Fruit fly (Drosophila melanogaster): Measurements from ENCODE around the gene CG14710.
A peak's percentile ranks its signal among the peaks of the same experiment; 100 is the strongest.

CG14710 gene

dm6 chr3R:11656614-11657216 lies 36.8 kb downstream of the CG14710 start (continued):
- TF ChIP-seq CG34376 (GFP tag; optimal IDR thresholded peaks at IDR 0.05) (peak; percentile 77), sug (tag; optimal IDR thresholded peaks at IDR 0.05) (peak; percentile 85), CG10565 (GFP tag; optimal IDR thresholded peaks at IDR 0.05) (peak; percentile 75), gt (GFP tag; IDR thresholded peaks at IDR 0.05) (peak; percentile 87), Six4 (GFP tag; optimal IDR thresholded peaks at IDR 0.05) (peak; percentile 95), Ets97D (GFP tag; optimal IDR thresholded peaks at IDR 0.05) (peak; percentile 88), CG2199 (GFP tag; IDR thresholded peaks at IDR 0.05) (peak; percentile 90), dan (GFP tag; IDR thresholded peaks at IDR 0.05) (peak; percentile 71; the same call in 1 of the 2 replicates), CG11723 (GFP tag; optimal IDR thresholded peaks at IDR 0.05) (peak; percentile 91), CG8281 (tag; optimal IDR thresholded peaks at IDR 0.05) (peak; percentile 83), tup (GFP tag; optimal IDR thresholded peaks at IDR 0.05) (peak; percentile 92), CG1792 (GFP tag; optimal IDR thresholded peaks at IDR 0.05) (peak; percentile 92), NFAT (GFP tag; IDR thresholded peaks at IDR 0.05) (peak; percentile 98), CG6689 (GFP tag; IDR thresholded peaks at IDR 0.05) (peak; percentile 96), slp2 (GFP tag; optimal IDR thresholded peaks at IDR 0.05) (peak; percentile 90), CG14667 (GFP tag; IDR thresholded peaks at IDR 0.05) (peak; percentile 93), Lhr (GFP tag; optimal IDR thresholded peaks at IDR 0.05) (peak; percentile 84), CG8388 (GFP tag; optimal IDR thresholded peaks at IDR 0.05) (peak; percentile 96), mirr (GFP tag; optimal IDR thresholded peaks at IDR 0.05) (peak; percentile 65), CG3995 (GFP tag; optimal IDR thresholded peaks at IDR 0.05) (peak; percentile 65), Bteb2 (GFP tag; optimal IDR thresholded peaks at IDR 0.05) (peak; percentile 96), zfh1 (GFP tag; IDR thresholded peaks at IDR 0.05) (peak; percentile 97), odd (GFP tag; optimal IDR thresholded peaks at IDR 0.05) (peak; percentile 90), chn (GFP tag; optimal IDR thresholded peaks at IDR 0.05) (peak; percentile 97), hbn (GFP tag; IDR thresholded peaks at IDR 0.05; ENCODE audit: partially characterized antibody) (no peak; the same call in 1 of the 2 replicates), Dek (tag; optimal IDR thresholded peaks at IDR 0.05) (peak; percentile 97), nmo (GFP tag; optimal IDR thresholded peaks at IDR 0.05) (peak; percentile 96), CG14710 (tag; optimal IDR thresholded peaks at IDR 0.05) (peak; percentile 93), CG2129 (GFP tag; IDR thresholded peaks at IDR 0.05; ENCODE audit: partially characterized antibody) (no peak), pfk (GFP tag; optimal IDR thresholded peaks at IDR 0.05) (no peak), fd102C (GFP tag; optimal IDR thresholded peaks at IDR 0.05) (peak; percentile 56), psq (GFP tag; optimal IDR thresholded peaks at IDR 0.05) (peak; percentile 84), CG15514 (GFP tag; optimal IDR thresholded peaks at IDR 0.05) (peak; percentile 91), Scr (GFP tag; IDR thresholded peaks at IDR 0.05; ENCODE audit: partially characterized antibody) (no peak), CoRest (tag; optimal IDR thresholded peaks at IDR 0.05) (peak; percentile 96), CG13123 (GFP tag; optimal IDR thresholded peaks at IDR 0.05) (peak; percentile 93), crp (GFP tag; optimal IDR thresholded peaks at IDR 0.05) (peak in 1 of 2 experiments; percentile 57), Fer1 (GFP tag; optimal IDR thresholded peaks at IDR 0.05) (peak; percentile 96), Spps (tag; optimal IDR thresholded peaks at IDR 0.05) (peak; percentile 91), Sox100B (GFP tag; optimal IDR thresholded peaks at IDR 0.05) (peak; percentile 92), Gug (GFP tag; IDR thresholded peaks at IDR 0.05) (peak; percentile 94), tx (GFP tag; optimal IDR thresholded peaks at IDR 0.05) (peak; percentile 93), CG3281 (GFP tag; optimal IDR thresholded peaks at IDR 0.05) (peak; percentile 95), CG8944 (GFP tag; optimal IDR thresholded peaks at IDR 0.05) (peak; percentile 93), grn (GFP tag; optimal IDR thresholded peaks at IDR 0.05) (peak; percentile 62), CG9609 (GFP tag; optimal IDR thresholded peaks at IDR 0.05) (peak; percentile 91), Drgx (GFP tag; IDR thresholded peaks at IDR 0.05) (peak; percentile 99), CG8765 (GFP tag; IDR thresholded peaks at IDR 0.05) (peak; percentile 87), Optix (GFP tag; IDR thresholded peaks at IDR 0.05) (peak; percentile 96), Ets65A (GFP tag) (peak; percentile 98)
